Worm (Caenorhabditis elegans): ENCODE data around the gene nhr-125.

DNA sequence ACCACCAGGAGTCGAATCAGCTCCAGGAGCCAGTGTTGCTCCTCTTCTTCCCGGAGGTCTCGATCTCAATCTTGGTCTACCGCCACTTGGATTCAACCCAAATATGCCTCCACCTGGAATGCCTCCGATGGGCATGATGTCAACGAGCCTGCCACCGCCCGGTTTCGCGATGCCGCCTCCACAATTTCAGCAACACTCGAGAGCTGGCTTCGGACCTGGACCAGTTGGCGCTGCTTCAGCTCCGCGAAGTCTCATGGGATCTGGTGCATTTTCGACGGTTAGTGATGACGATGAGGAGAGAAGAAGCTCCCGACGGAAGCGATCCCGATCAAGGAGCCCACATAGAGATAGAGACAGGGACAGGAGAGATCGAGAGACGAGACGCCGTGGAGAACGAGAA, 47.7 kb upstream of the nhr-125 start:
- no peak for TF ChIP-seq pqm-1 (tag; optimal IDR thresholded peaks at IDR 0.05)
- no peak for TF ChIP-seq nhr-11 (tag; optimal IDR thresholded peaks at IDR 0.05)
- TF ChIP-seq nhr-76 (tag; optimal IDR thresholded peaks at IDR 0.05): no peak
- no peak for TF ChIP-seq unc-39 (tag; optimal IDR thresholded peaks at IDR 0.05)
- TF ChIP-seq egl-5 (tag; optimal IDR thresholded peaks at IDR 0.05): no peak
- TF ChIP-seq ama-1 (optimal IDR thresholded peaks at IDR 0.05): no peak
- no peak for TF ChIP-seq ztf-4 (tag; optimal IDR thresholded peaks at IDR 0.05)
- TF ChIP-seq fkh-10 (GFP tag; optimal IDR thresholded peaks at IDR 0.05): no peak
